Fruit fly (Drosophila melanogaster) S2 (cell line): ENCODE measurements around the gene Dip-B.

Experiments
- CG8478 ChIP-seq: fragments of >200 bp; optimal IDR thresholded peaks from 2 replicates; lab custom pipeline; 2018
- CTCF ChIP-seq, 2 experiments: fragments of >200 bp; optimal IDR thresholded peaks; 2 replicates each; lab custom pipeline; 2018

- TF ChIP-seq CG8478 (lab: Kevin White, UChicago) = no peak
- TF ChIP-seq CTCF (optimal IDR thresholded peaks at IDR 0.05; lab: Kevin White, UChicago) = no peak
Observed at dm6 chr3R:13809261-13809660, 27.2 kb downstream of the Dip-B start.
